Worm (Caenorhabditis elegans) whole organism, midembryonic: Measurements from ENCODE around the gene W02B12.1.

Experiments
- T22C8.4 ChIP-seq: fragments of 200-800 bp; sonication (Bioruptor generic); IDR thresholded peaks from 2 replicates; pipeline ENCODE4 v1.3.6; 2022; ENCODE audit warnings: missing genetic modification characterization, missing compliant biosample characterization
- cog-1 ChIP-seq: sonication (generic microtip); optimal IDR thresholded peaks from 2 replicates; lab custom pipeline; 2016; ENCODE audit warnings: missing genetic modification characterization, missing compliant biosample characterization
- flt-1 ChIP-seq: fragments of 200-800 bp; sonication (Bioruptor generic); IDR thresholded peaks from 2 replicates; pipeline ENCODE4 v1.3.6; 2022; ENCODE audit warnings: missing genetic modification characterization, missing compliant biosample characterization
- klf-2 ChIP-seq: fragments of 200-800 bp; sonication (Bioruptor generic); conservative IDR thresholded peaks from 2 replicates; pipeline ENCODE4 v1.3.6; 2022; ENCODE audit warnings: missing genetic modification reagents, missing genetic modification characterization, missing compliant biosample characterization
- med-1 ChIP-seq: sonication (generic microtip); optimal IDR thresholded peaks from 2 replicates; lab custom pipeline; 2017; ENCODE audit warnings: missing genetic modification characterization, mild to moderate bottlenecking, missing compliant biosample characterization, antibody characterized with exemption, missing genetic modification reagents; ENCODE audit not compliant: insufficient read depth
- ref-1 ChIP-seq: fragments of 200-800 bp; sonication (Bioruptor generic); conservative IDR thresholded peaks from 2 replicates; pipeline ENCODE4 v1.3.6; 2022; ENCODE audit warnings: missing genetic modification reagents, missing genetic modification characterization, missing compliant biosample characterization
- tab-1 ChIP-seq: fragments of 200-800 bp; sonication (Bioruptor generic); IDR thresholded peaks from 2 replicates; pipeline ENCODE4 v1.3.6; 2022; ENCODE audit warnings: missing genetic modification characterization, missing compliant biosample characterization
- ztf-23 ChIP-seq: fragments of 200-800 bp; sonication (Bioruptor generic); IDR thresholded peaks from 2 replicates; pipeline ENCODE4 v1.3.6; 2022; ENCODE audit warnings: missing genetic modification reagents, missing genetic modification characterization, missing compliant biosample characterization
- ztf-29 ChIP-seq: fragments of 200-800 bp; sonication (Bioruptor generic); IDR thresholded peaks from 2 replicates; pipeline ENCODE4 v1.3.6; 2022; ENCODE audit warnings: missing genetic modification reagents, missing genetic modification characterization, missing compliant biosample characterization

The W02B12.1 gene

DNA sequence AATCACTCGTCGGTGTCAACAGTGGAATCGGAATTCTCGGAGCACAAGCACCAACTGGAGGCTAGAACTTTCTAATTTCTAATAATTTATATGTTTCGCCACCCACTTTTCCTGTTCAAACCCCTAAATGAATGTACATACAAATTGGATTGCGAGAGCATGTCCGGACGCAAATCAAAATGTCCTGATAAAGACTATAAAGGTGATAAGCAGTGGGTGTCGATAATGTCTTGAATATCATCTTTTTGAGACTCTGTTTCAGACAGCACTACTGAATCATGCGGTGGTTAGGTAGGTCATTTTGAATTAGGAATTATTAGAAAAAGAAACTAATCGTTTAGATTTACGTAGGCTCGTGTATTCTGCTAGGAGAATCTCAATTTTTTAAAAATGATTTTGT lies at the start of gene W02B12.1:
TSS of gene W02B12.1 (plus strand) at position 269 of the 400 bp plus-strand sequence.
- TF ChIP-seq ztf-23 (GFP tag; lab: Robert Waterston, UW) (no peak), ref-1 (no peak), T22C8.4 (GFP tag; lab: Robert Waterston, UW) (no peak), ztf-29 (GFP tag; lab: Robert Waterston, UW) (no peak), cog-1 (no peak), flt-1 (GFP tag; lab: Robert Waterston, UW) (no peak), med-1 (GFP tag; lab: Kevin White, UChicago) (no peak), klf-2 (GFP tag; lab: Robert Waterston, UW) (no peak), tab-1 (no peak)

DNA sequence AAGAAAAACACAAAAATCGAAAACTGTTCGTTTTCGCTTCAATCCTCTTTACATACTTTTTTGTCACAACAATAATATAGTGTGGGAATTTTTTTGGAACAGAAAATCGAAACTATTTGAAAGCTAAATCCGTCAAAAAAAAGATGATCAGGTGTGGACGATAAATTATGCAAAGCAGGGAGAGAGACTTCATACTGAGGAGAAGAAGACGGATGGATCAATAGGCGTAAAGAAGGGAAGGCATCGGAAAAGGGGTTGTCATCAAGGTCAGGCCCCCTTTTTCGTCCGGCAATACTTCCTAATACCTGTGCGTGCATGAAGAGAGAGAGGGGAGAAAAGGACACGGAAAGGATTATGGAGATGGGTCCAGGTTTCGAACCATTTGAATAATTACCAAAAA lies 48.4 kb upstream of the W02B12.1 start:
- no peak for TF ChIP-seq flt-1 (GFP tag; lab: Robert Waterston, UW)

DNA sequence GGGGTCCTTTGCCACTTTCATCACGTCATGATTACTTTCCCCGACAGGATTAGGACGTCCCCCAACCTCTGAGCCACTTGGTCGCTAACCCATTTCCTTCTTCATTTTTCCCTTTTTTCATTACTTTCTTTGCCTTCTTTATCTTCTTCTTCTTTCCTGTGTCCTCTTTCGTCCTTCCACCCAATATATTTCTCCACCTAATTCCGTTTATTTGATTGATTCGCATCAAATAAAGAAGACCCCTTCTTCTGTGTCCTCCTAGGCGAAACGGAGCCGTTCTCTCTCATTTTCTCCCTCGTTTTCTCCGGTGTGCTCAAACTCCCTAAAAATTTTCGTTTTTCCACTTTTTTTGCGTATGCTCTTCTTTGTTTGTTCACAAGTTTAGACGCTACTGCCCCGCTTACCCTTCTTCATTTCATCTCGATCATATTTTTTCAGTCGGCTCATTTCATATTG lies 39.1 kb upstream of the W02B12.1 start, which contains the start of gene C05D12.7:
TSS of gene C05D12.7 (plus strand) at position 406 of the 456 bp plus-strand sequence.
- no peak for TF ChIP-seq klf-2 (GFP tag; lab: Robert Waterston, UW)

DNA sequence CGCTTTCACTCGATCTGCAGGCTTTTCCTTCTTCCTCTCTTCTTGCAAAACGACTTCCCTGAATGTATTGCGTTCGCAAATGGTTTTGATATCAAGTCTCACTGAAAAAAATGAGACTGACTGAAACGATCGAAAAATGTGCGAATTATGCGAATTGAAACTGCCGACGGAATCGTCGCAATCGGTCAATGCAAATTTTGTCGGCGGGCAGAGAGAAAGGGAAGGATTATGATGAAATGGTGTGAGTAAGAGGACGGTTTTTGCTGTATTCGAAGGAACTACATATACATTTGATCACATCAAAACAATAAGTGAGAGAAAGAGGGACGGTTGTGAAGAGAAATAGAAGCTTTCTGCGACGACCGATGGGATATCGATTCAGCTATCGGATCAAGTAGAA lies 33.1 kb upstream of the W02B12.1 start, which contains the start of gene C05D12.1:
TSS of gene C05D12.1 (minus strand) at position 101 of the 400 bp plus-strand sequence.
- TF ChIP-seq med-1 (GFP tag; lab: Kevin White, UChicago): no peak

DNA sequence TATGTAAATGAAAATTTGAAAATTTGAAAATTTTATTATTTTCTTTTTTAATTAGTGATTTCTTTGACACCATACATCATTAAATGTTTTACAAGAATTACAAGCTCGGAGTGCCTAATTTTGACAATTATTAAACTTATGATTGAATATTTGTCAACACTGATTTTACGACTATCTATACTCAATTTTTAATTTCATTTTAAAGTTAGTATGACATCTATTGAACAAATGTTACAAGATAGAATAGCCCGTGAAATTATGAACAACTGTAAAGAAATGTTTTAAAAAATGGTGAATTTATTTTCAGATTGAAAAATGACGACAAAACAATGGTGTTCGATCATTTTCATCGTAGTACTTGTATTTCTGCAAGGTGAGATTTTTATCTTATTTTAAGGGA lies 30.8 kb upstream of the W02B12.1 start, which contains the start of gene C05D12.2:
TSS of gene C05D12.2 (plus strand) at position 301 of the 400 bp plus-strand sequence.
- TF ChIP-seq ref-1 (no peak), ztf-29 (GFP tag; lab: Robert Waterston, UW) (no peak), T22C8.4 (GFP tag; lab: Robert Waterston, UW) (no peak), med-1 (GFP tag; lab: Kevin White, UChicago) (no peak), tab-1 (no peak), klf-2 (GFP tag; lab: Robert Waterston, UW) (no peak), flt-1 (GFP tag; lab: Robert Waterston, UW) (no peak), ztf-23 (GFP tag; lab: Robert Waterston, UW) (no peak), cog-1 (no peak)

DNA sequence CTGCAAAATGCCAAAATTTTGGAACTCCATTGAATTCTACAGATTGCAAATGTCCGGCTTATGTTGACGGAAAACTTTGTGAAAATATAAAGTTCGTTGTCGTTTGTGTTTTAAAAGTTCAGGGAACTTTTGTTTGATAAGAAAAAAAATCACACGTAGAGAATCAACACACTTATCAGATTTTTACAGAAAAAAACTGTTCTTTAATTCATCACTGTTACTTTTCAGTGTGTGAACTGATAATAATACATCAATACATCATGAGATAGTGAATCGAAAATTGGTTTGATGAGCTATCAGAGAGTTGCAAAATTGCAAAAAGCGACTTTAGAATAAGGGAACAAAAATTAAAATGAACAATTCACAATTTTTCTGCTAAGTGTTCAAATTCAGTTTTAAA lies 30.3 kb upstream of the W02B12.1 start:
- TF ChIP-seq T22C8.4 (GFP tag; lab: Robert Waterston, UW) (no peak), ztf-29 (GFP tag; lab: Robert Waterston, UW) (no peak), tab-1 (no peak)

DNA sequence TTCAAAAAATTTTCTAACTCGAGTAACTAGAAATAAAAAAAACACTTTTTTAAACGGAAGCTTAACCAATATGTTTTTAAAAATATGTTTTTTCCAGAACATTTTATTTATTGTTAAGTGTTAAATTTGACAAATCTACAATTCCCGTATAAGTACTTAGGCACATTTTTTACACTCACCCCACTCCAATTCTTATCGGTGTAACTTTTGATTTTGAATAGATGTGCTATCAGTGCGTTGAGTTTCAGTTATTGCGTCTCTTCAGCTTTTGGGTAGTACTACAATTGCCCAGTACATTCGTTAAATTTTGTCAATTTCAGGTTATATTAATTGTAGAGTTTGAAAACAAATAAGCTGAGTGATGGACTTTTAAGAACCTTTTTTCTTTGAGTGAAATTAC lies 24.8 kb upstream of the W02B12.1 start:
- TF ChIP-seq T22C8.4 (GFP tag; lab: Robert Waterston, UW) (no peak), ztf-29 (GFP tag; lab: Robert Waterston, UW) (no peak), flt-1 (GFP tag; lab: Robert Waterston, UW) (no peak), med-1 (GFP tag; lab: Kevin White, UChicago) (no peak), ztf-23 (GFP tag; lab: Robert Waterston, UW) (no peak), cog-1 (no peak), klf-2 (GFP tag; lab: Robert Waterston, UW) (no peak), ref-1 (no peak), tab-1 (no peak)

DNA sequence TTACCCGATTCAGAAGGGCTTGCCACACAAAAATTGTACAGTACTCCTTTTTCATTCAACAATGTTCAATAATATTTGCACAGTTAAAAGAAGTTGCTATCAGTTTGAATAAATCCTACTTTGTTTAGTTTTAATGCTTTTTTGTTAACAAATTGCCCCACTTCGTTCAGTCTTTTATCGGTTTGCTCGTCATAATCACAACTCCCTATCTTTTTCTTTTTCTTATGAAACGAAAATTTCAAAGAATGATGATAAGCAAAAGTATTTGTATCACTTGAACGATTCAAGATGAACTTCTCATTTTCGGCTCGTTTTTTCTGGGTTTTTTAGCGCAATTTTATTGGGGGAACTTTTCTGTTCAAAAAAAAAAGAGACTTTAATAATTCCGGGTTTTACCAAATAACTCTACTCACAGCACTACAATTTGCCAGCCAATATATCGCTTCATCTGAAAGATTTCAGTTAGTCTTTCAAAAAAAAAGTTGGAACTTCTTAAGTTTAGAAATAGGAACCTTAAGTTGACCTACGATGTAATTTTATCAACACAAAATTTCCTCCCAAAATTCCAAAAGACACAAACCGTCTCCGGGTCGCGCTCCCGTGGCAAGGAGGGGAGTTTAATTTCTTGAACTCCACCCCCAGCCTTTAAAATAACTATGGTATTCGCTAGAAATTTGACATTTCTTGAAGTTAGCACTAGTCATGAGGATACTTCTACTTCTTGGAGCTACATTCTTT lies 24.1 kb upstream of the W02B12.1 start, which contains the start of gene C05D12.3:
TSS of gene C05D12.3 (plus strand) at position 688 of the 738 bp plus-strand sequence.
- TF ChIP-seq T22C8.4 (GFP tag; lab: Robert Waterston, UW): no peak
- no peak for TF ChIP-seq cog-1
- TF ChIP-seq med-1 (GFP tag; lab: Kevin White, UChicago): no peak
- TF ChIP-seq ztf-29 (GFP tag; lab: Robert Waterston, UW): no peak
- TF ChIP-seq ztf-23 (GFP tag; lab: Robert Waterston, UW): no peak
- no peak for TF ChIP-seq tab-1
- TF ChIP-seq klf-2 (GFP tag; lab: Robert Waterston, UW): no peak
- no peak for TF ChIP-seq ref-1
- TF ChIP-seq flt-1 (GFP tag; lab: Robert Waterston, UW): no peak

DNA sequence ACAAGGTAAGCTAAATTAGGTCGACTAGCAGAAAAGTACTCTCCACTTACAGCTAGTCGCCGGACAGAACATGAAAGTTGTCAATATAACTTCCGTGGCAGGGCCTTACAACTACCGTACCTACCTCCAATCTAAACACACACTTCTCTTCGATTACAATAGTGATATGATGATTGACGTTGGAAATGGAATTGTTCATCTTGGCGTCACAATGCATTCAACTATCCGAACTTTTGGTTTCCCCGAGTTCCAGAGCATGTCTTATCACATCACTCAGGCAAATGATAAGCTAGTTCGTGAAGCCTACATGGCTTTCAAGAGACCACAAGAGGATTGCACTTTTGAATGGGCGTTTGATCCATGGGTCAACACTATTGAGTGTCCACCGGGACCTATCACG lies 21.5 kb upstream of the W02B12.1 start:
- TF ChIP-seq tab-1: no peak
- TF ChIP-seq cog-1: no peak
- TF ChIP-seq ztf-23 (GFP tag; lab: Robert Waterston, UW): no peak
- TF ChIP-seq ref-1: no peak
- no peak for TF ChIP-seq klf-2 (GFP tag; lab: Robert Waterston, UW)
- TF ChIP-seq med-1 (GFP tag; lab: Kevin White, UChicago): no peak
- no peak for TF ChIP-seq T22C8.4 (GFP tag; lab: Robert Waterston, UW)

DNA sequence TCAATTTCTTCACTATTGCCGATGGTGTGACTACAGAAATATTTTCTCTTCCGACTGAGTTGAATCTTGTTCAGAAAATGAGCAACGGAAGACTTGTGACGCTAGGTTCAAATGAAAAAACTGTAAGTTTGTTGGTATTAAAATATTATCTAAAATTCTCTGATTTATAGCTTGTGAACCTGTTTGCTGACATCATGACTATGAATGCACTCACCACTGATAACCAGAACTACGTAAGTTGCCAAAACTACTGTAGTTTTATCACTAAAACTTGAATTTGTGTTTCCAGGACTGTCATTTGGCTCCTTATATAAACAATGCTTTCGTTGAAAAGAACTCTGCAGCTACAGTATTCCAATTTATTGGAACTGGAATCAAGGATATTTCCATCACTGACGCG lies 20.2 kb upstream of the W02B12.1 start:
- TF ChIP-seq cog-1 (no peak), tab-1 (no peak), T22C8.4 (GFP tag; lab: Robert Waterston, UW) (no peak), klf-2 (GFP tag; lab: Robert Waterston, UW) (no peak), flt-1 (GFP tag; lab: Robert Waterston, UW) (no peak), ztf-29 (GFP tag; lab: Robert Waterston, UW) (no peak), ref-1 (no peak), ztf-23 (GFP tag; lab: Robert Waterston, UW) (no peak), med-1 (GFP tag; lab: Kevin White, UChicago) (no peak)
